Fruit fly (Drosophila melanogaster) whole organism, pupa: ENCODE data around the gene CG14135.

ENCODE experiments used
- CG14655 ChIP-seq: fragments of 200-800 bp; sonication (Bioruptor generic); optimal IDR thresholded peaks from 3 replicates; lab custom pipeline; 2017; ENCODE audit warnings: mild to moderate bottlenecking, missing biosample characterization, missing genetic modification reagents, missing genetic modification characterization
- CG34367 ChIP-seq: fragments of 200-800 bp; sonication (Bioruptor generic); optimal IDR thresholded peaks from 2 replicates; lab custom pipeline; 2018; ENCODE audit warnings: missing biosample characterization, mild to moderate bottlenecking, missing genetic modification characterization
- CG4496 ChIP-seq: fragments of 200-800 bp; sonication (Bioruptor generic); IDR thresholded peaks from 3 replicates; pipeline ENCODE4 v1.3.6; 2022; ENCODE audit warnings: missing biosample characterization, missing genetic modification characterization
- CG8159 ChIP-seq: fragments of 200-800 bp; sonication (Bioruptor generic); optimal IDR thresholded peaks from 3 replicates; lab custom pipeline; 2018; ENCODE audit warnings: missing biosample characterization, mild to moderate bottlenecking, missing genetic modification characterization, moderate library complexity
- EcR ChIP-seq: fragments of 200-800 bp; sonication (Bioruptor generic); optimal IDR thresholded peaks from 3 replicates; lab custom pipeline; 2019; ENCODE audit warnings: missing biosample characterization, missing genetic modification characterization, mild to moderate bottlenecking, moderate library complexity, missing genetic modification reagents
- Ets98B ChIP-seq: fragments of 200-800 bp; sonication (Bioruptor generic); IDR thresholded peaks from 2 replicates; pipeline ENCODE4 v1.3.6; 2022; ENCODE audit warnings: missing biosample characterization, missing genetic modification characterization
- Pif1A ChIP-seq: fragments of 200-800 bp; sonication (Bioruptor generic); optimal IDR thresholded peaks from 3 replicates; lab custom pipeline; 2016; ENCODE audit warnings: missing biosample characterization, missing genetic modification characterization
- Pif1B ChIP-seq: fragments of 200-800 bp; sonication (Bioruptor generic); optimal IDR thresholded peaks from 3 replicates; lab custom pipeline; 2016; ENCODE audit warnings: missing biosample characterization, missing genetic modification characterization
- Snoo ChIP-seq: fragments of 200-800 bp; sonication (Bioruptor generic); optimal IDR thresholded peaks from 3 replicates; lab custom pipeline; 2017; ENCODE audit warnings: missing biosample characterization, mild to moderate bottlenecking, missing genetic modification characterization, inconsistent platforms
- fd96Ca ChIP-seq: fragments of 200-800 bp; sonication (Bioruptor generic); IDR thresholded peaks from 3 replicates; pipeline ENCODE4 v1.3.6; 2022; ENCODE audit warnings: missing biosample characterization, missing genetic modification characterization
- gl ChIP-seq: fragments of 200-800 bp; sonication (Bioruptor generic); optimal IDR thresholded peaks from 2 replicates; lab custom pipeline; 2018; ENCODE audit warnings: missing biosample characterization, mild to moderate bottlenecking, missing genetic modification characterization

dm6 chr3L:11695063-11695462, 3.7 kb downstream of the CG14135 start:
- TF ChIP-seq Ets98B (GFP tag; lab: Robert Waterston, UW) (no peak), CG34367 (tag; lab: Kevin White, UChicago) (no peak), Pif1B (GFP tag; lab: Kevin White, UChicago) (no peak), CG4496 (GFP tag; lab: Robert Waterston, UW) (no peak), CG8159 (no peak), Pif1A (GFP tag; lab: Kevin White, UChicago) (no peak), EcR (GFP tag; lab: Kevin White, UChicago) (peak; percentile 38), CG14655 (GFP tag; lab: Kevin White, UChicago) (no peak), fd96Ca (GFP tag; lab: Robert Waterston, UW) (no peak), Snoo (no peak), gl (tag; lab: Kevin White, UChicago) (no peak)
